Worm (Caenorhabditis elegans) whole organism, L4/young adult: ENCODE measurements around the gene lurp-1.

Experiments
- dao-5 ChIP-seq: sonication (generic microtip); optimal IDR thresholded peaks from 2 replicates; lab custom pipeline; 2016; ENCODE audit warnings: missing genotype, missing genetic modification characterization, moderate library complexity, missing compliant biosample characterization
- him-1 ChIP-seq: sonication (generic microtip); optimal IDR thresholded peaks from 2 replicates; lab custom pipeline; 2016; ENCODE audit warnings: missing genotype, missing genetic modification reagents, missing genetic modification characterization, missing compliant biosample characterization

DNA sequence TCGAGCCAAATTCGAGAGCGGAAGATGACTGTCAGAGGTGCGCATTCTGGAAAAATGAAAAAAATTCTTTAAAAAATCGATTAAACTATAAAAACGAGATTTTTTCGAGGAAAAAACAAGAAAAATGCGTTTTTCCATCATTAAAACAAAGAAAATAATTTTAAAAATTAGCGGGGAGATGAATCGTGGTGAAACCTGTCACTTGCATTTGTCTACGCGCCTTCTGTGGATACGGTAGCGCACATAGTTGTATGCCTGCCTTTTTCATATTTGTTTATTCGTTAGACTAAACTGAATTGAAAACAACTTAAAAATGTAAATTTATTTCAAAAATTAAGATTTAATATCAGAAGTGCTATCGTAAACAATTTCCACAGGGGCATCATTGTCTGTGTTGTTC is 3.7 kb downstream of the lurp-1 start, which contains the start of gene egg-3:
- TF ChIP-seq dao-5 (no peak), him-1 (tag; lab: Kevin White, UChicago) (no peak)
